Worm (Caenorhabditis elegans) whole organism, young adult: ENCODE data around the gene gei-1.

Source experiments
- F39B2.1 ChIP-seq: fragments of 200-800 bp; sonication (Bioruptor generic); IDR thresholded peaks from 2 replicates; pipeline ENCODE4 v1.3.6; 2022; ENCODE audit warnings: missing genetic modification reagents, missing genetic modification characterization, missing compliant biosample characterization
- Y67H2A.10 ChIP-seq: fragments of 200-800 bp; sonication (Bioruptor generic); conservative IDR thresholded peaks from 2 replicates; pipeline ENCODE4 v1.3.6; 2022; ENCODE audit warnings: missing genetic modification reagents, missing genetic modification characterization, missing compliant biosample characterization
- ama-1 ChIP-seq, 3 experiments: fragments of 150-350 bp in 1 of 3; sonication (generic microtip) in 2 of 3; optimal IDR thresholded peaks; 2 replicates each; lab custom pipeline; 2014 to 2018; ENCODE audit warnings: missing biosample characterization in 2 of 3, missing genetic modification characterization in 2 of 3, missing genetic modification reagents in 2 of 3
- egl-44 ChIP-seq: fragments of 200-800 bp; sonication (Bioruptor generic); IDR thresholded peaks from 2 replicates; pipeline ENCODE4 v1.3.6; 2022; ENCODE audit warnings: missing genetic modification reagents, missing genetic modification characterization, missing compliant biosample characterization
- gei-17 ChIP-seq: fragments of 200-800 bp; sonication (Bioruptor generic); optimal IDR thresholded peaks from 2 replicates; lab custom pipeline; 2018; ENCODE audit warnings: mild to moderate bottlenecking, missing genetic modification characterization, missing compliant biosample characterization
- mes-4 ChIP-seq: sonication (generic microtip); optimal IDR thresholded peaks from 2 replicates; lab custom pipeline; 2016; ENCODE audit warnings: missing genotype, missing genetic modification characterization, missing compliant biosample characterization
- nfya-1 ChIP-seq: sonication (generic microtip); optimal IDR thresholded peaks from 2 replicates; lab custom pipeline; 2017; ENCODE audit warnings: antibody characterized with exemption, missing compliant biosample characterization, missing genetic modification characterization, borderline replicate concordance; ENCODE audit not compliant: insufficient read depth
- snpc-1.1 ChIP-seq: sonication (generic microtip); optimal IDR thresholded peaks from 2 replicates; lab custom pipeline; 2017; ENCODE audit warnings: missing genetic modification characterization, mild to moderate bottlenecking, missing compliant biosample characterization, antibody characterized with exemption, moderate library complexity, missing genotype, missing genetic modification reagents; ENCODE audit not compliant: insufficient read depth
- tbp1 ChIP-seq: fragments of 200-800 bp; sonication (Bioruptor generic); optimal IDR thresholded peaks from 2 replicates; lab custom pipeline; 2018; ENCODE audit warnings: mild to moderate bottlenecking, missing genetic modification characterization, missing compliant biosample characterization
- unc-62 ChIP-seq: fragments of 150-350 bp; optimal IDR thresholded peaks from 2 replicates; lab custom pipeline; 2014; ENCODE audit warnings: missing biosample characterization, missing genetic modification reagents, missing genetic modification characterization
- zim-3 ChIP-seq: sonication (generic microtip); optimal IDR thresholded peaks from 2 replicates; lab custom pipeline; 2017; ENCODE audit warnings: mild to moderate bottlenecking, missing genetic modification characterization, moderate library complexity, missing compliant biosample characterization

DNA sequence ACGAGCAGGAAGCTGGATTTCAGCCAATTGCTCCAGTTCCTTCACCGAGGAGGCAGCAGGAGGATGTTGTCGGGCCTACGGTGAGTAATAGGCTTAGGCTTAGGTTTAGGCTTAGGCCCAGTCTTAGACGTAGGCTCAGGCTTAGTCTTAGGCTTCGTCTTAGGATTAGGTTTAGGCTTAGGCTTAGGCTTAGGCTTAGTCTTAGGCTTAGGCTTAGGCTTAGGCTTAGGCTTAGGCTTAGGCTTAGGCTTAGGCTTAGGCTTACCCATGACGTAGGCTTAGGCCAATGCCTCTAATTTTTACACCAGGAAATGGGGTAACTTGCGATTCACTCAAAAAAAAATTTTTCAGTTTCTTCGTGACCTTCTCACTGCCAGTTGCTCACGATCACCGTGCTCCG, 2.0 kb downstream of the gei-1 start:
- TF ChIP-seq unc-62 (GFP tag; lab: Kevin White, UChicago) (no peak), snpc-1.1 (tag; lab: Kevin White, UChicago) (no peak), mes-4 (tag; lab: Kevin White, UChicago) (no peak), Y67H2A.10 (GFP tag; lab: Robert Waterston, UW) (no peak), F39B2.1 (GFP tag; lab: Robert Waterston, UW) (no peak), egl-44 (no peak), tbp1 (GFP tag; lab: Kevin White, UChicago) (no peak), ama-1 (optimal IDR thresholded peaks at IDR 0.05; lab: Kevin White, UChicago) (no peak), ama-1 (GFP tag; optimal IDR thresholded peaks at IDR 0.05; lab: Kevin White, UChicago) (no peak), zim-3 (tag; lab: Kevin White, UChicago) (no peak), gei-17 (GFP tag; lab: Kevin White, UChicago) (no peak), nfya-1 (tag; lab: Kevin White, UChicago) (no peak)
